Worm (Caenorhabditis elegans): ENCODE data around the gene cutl-17.

DNA sequence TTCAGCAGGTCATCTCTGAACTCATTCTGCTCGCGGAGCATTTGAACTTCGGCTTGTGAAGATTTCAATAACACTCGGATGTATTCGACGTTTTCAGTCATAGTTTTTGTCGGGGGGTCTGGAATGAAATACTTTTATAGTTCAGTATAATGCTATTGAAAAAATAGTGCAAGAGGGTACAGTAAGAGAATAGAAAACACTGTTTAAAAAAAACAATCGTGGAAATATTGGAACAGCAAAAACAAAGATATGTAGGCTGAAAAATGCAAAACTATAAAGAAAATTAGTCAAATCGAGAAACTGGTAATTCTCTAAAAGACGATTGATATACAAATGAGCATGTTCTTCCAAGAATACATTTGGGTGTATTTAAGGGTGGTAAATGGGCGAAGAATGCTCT lies 49.3 kb downstream of the cutl-17 start, which contains the start of gene F56D5.5:
- TF ChIP-seq irx-1 (tag; optimal IDR thresholded peaks at IDR 0.05): no peak
- no peak for TF ChIP-seq nhr-237 (tag; optimal IDR thresholded peaks at IDR 0.05)
- no peak for TF ChIP-seq hpl-2 (GFP tag; optimal IDR thresholded peaks at IDR 0.05)
- TF ChIP-seq blmp-1 (tag; optimal IDR thresholded peaks at IDR 0.05): no peak
- TF ChIP-seq ztf-4 (tag; optimal IDR thresholded peaks at IDR 0.05): no peak
- TF ChIP-seq nhr-19 (GFP tag; conservative IDR thresholded peaks at IDR 0.05): no peak
- no peak for TF ChIP-seq ceh-82 (tag; optimal IDR thresholded peaks at IDR 0.05)
- no peak for TF ChIP-seq lsy-2 (tag; optimal IDR thresholded peaks at IDR 0.05)

All from whole organism, L1 larva.